Worm (Caenorhabditis elegans): ENCODE measurements around the gene F58D12.1.

DNA sequence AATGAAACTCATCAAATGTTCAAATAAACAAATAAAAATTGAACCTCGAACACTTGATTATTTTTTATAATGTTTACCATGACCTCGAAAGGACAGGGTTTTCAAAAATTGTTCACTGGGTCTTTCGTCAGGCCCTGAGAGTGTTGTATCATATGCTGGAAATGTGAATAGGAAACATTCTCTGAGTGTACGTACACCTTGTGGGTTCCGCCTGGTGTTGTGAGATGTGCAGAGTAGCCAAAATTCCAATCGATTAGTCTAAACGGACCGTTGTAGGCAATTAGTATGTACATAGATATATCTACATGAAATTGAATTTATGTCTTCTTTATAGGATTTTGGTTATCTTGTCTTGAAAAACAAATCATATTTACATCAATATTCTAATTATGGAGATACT lies 45.2 kb downstream of the F58D12.1 start:
- TF ChIP-seq ztf-11 (tag; optimal IDR thresholded peaks at IDR 0.05): no peak
- no peak for TF ChIP-seq lin-13 (tag; optimal IDR thresholded peaks at IDR 0.05)
- no peak for TF ChIP-seq unc-62 (GFP tag; optimal IDR thresholded peaks at IDR 0.05)
- TF ChIP-seq mep-1 (tag; optimal IDR thresholded peaks at IDR 0.05): no peak

Data from whole organism, mixed stage, embryonic.